Fruit fly (Drosophila melanogaster) whole organism, wandering third instar larva: ENCODE measurements around the gene CG5214.

ENCODE experiments used
- Abd-B ChIP-seq: fragments of >200 bp; optimal IDR thresholded peaks from 2 replicates; lab custom pipeline; 2017; ENCODE audit warnings: missing biosample characterization, missing genetic modification characterization
- CG32264 ChIP-seq: fragments of 200-800 bp; sonication (Bioruptor generic); optimal IDR thresholded peaks from 2 replicates; lab custom pipeline; 2016; ENCODE audit warnings: missing biosample characterization, missing genetic modification characterization
- CG9705 ChIP-seq: fragments of 200-800 bp; sonication (Bioruptor generic); optimal IDR thresholded peaks from 2 replicates; lab custom pipeline; 2018; ENCODE audit warnings: missing biosample characterization, mild to moderate bottlenecking, missing genetic modification characterization
- CrebA ChIP-seq: fragments of 200-800 bp; sonication (Bioruptor generic); optimal IDR thresholded peaks from 2 replicates; lab custom pipeline; 2016; ENCODE audit warnings: missing biosample characterization, mild to moderate bottlenecking, missing genetic modification characterization, borderline replicate concordance
- Dfd ChIP-seq: fragments of >200 bp; optimal IDR thresholded peaks from 2 replicates; lab custom pipeline; 2017; ENCODE audit warnings: missing biosample characterization, missing genetic modification characterization
- Dif ChIP-seq: fragments of 200-275, 200-300 bp; sonication (Bioruptor generic); optimal IDR thresholded peaks from 2 replicates; lab custom pipeline; 2018; ENCODE audit warnings: missing biosample characterization, missing genetic modification characterization; ENCODE audit not compliant: partially characterized antibody
- HLH106 ChIP-seq: fragments of 200-800 bp; optimal IDR thresholded peaks from 3 replicates; lab custom pipeline; 2019; ENCODE audit warnings: missing biosample characterization, mild to moderate bottlenecking, missing genetic modification characterization, moderate library complexity
- Hnf4 ChIP-seq: fragments of 200-800 bp; sonication (Bioruptor generic); optimal IDR thresholded peaks from 2 replicates; lab custom pipeline; 2016; ENCODE audit warnings: missing biosample characterization, mild to moderate bottlenecking, missing genetic modification characterization
- Hr78 ChIP-seq: fragments of >200 bp; optimal IDR thresholded peaks from 2 replicates; lab custom pipeline; 2017; ENCODE audit warnings: missing biosample characterization, missing genetic modification characterization
- Hr83 ChIP-seq: fragments of 200-300 bp; sonication (Bioruptor generic); optimal IDR thresholded peaks from 2 replicates; lab custom pipeline; 2016; ENCODE audit warnings: missing biosample characterization, mild to moderate bottlenecking, missing genetic modification characterization, moderate library complexity; ENCODE audit not compliant: poor library complexity, severe bottlenecking
- Jra ChIP-seq: sonication (Bioruptor generic); optimal IDR thresholded peaks from 2 replicates; lab custom pipeline; 2016; ENCODE audit warnings: missing biosample characterization, missing genetic modification characterization
- Mio ChIP-seq: sonication (Bioruptor generic); optimal IDR thresholded peaks from 2 replicates; lab custom pipeline; 2016; ENCODE audit warnings: missing biosample characterization, missing genetic modification characterization
- N ChIP-seq: fragments of >200 bp; optimal IDR thresholded peaks from 2 replicates; lab custom pipeline; 2018; ENCODE audit warnings: missing biosample characterization, missing external identifiers, missing genetic modification characterization
- OdsH ChIP-seq: fragments of 200-800 bp; sonication (Bioruptor generic); optimal IDR thresholded peaks from 2 replicates; lab custom pipeline; 2016; ENCODE audit warnings: missing biosample characterization, mild to moderate bottlenecking, missing genetic modification characterization
- Rel ChIP-seq, 2 experiments: fragments of 200-800 bp; sonication (Bioruptor generic) in 1 of 2; optimal IDR thresholded peaks; 2 replicates in 1 of 2; 3 replicates in 1 of 2; lab custom pipeline; 2016 to 2019; ENCODE audit warnings: mild to moderate bottlenecking in 2 of 2, missing biosample characterization in 2 of 2, missing genetic modification characterization in 2 of 2, moderate library complexity in 1 of 2
- Sp1 ChIP-seq: fragments of 200-800 bp; sonication (Bioruptor generic); optimal IDR thresholded peaks from 3 replicates; lab custom pipeline; 2019; ENCODE audit warnings: missing biosample characterization, mild to moderate bottlenecking, missing genetic modification characterization, moderate library complexity
- Vsx2 ChIP-seq: fragments of 200-300, 225-300 bp; sonication (Bioruptor generic); optimal IDR thresholded peaks from 2 replicates; lab custom pipeline; 2018; ENCODE audit warnings: missing biosample characterization, missing genetic modification characterization; ENCODE audit not compliant: partially characterized antibody
- br ChIP-seq: fragments of 200-800 bp; sonication (Bioruptor generic); optimal IDR thresholded peaks from 2 replicates; lab custom pipeline; 2016; ENCODE audit warnings: missing biosample characterization, missing genetic modification characterization
- dl ChIP-seq, 2 experiments: fragments of 175-275, 200-275 bp in 1 of 2; fragments of 200-275 bp in 1 of 2; sonication (Bioruptor generic); optimal IDR thresholded peaks; lab custom pipeline; 2018; ENCODE audit warnings: mild to moderate bottlenecking in 2 of 2, missing biosample characterization in 2 of 2, missing genetic modification characterization in 2 of 2, moderate library complexity in 2 of 2; ENCODE audit not compliant: partially characterized antibody in 2 of 2, insufficient read depth in 1 of 2
- dsf ChIP-seq: sonication (Bioruptor generic); optimal IDR thresholded peaks from 2 replicates; lab custom pipeline; 2016; ENCODE audit warnings: missing biosample characterization, missing genetic modification characterization, borderline replicate concordance
- ey ChIP-seq: fragments of 200-800 bp; sonication (Bioruptor generic); optimal IDR thresholded peaks from 2 replicates; lab custom pipeline; 2016; ENCODE audit warnings: missing biosample characterization, missing genetic modification characterization
- foxo ChIP-seq, 2 experiments: fragments of 200-800 bp; sonication (Bioruptor generic); optimal IDR thresholded peaks; 2 replicates in 1 of 2; 3 replicates in 1 of 2; lab custom pipeline; 2016 to 2017; ENCODE audit warnings: missing biosample characterization in 2 of 2, missing genetic modification characterization in 2 of 2
- fru ChIP-seq: fragments of 200-800 bp; sonication (Bioruptor generic); optimal IDR thresholded peaks from 3 replicates; lab custom pipeline; 2016; ENCODE audit warnings: missing biosample characterization, mild to moderate bottlenecking, missing genetic modification characterization
- h ChIP-seq: fragments of 200-800 bp; sonication (Bioruptor generic); optimal IDR thresholded peaks from 3 replicates; lab custom pipeline; 2016; ENCODE audit warnings: missing biosample characterization, mild to moderate bottlenecking, missing genetic modification characterization
- jim ChIP-seq: fragments of 175-275, 200-325 bp; sonication (Bioruptor generic); optimal IDR thresholded peaks from 2 replicates; lab custom pipeline; 2016; ENCODE audit warnings: missing biosample characterization, mild to moderate bottlenecking, missing genetic modification characterization
- lola ChIP-seq: fragments of >200 bp; optimal IDR thresholded peaks from 2 replicates; lab custom pipeline; 2017; ENCODE audit warnings: missing biosample characterization, missing genetic modification characterization
- pan ChIP-seq: fragments of >200 bp; optimal IDR thresholded peaks from 2 replicates; lab custom pipeline; 2017
- sage ChIP-seq: fragments of 200-800 bp; sonication (Bioruptor generic); optimal IDR thresholded peaks from 2 replicates; lab custom pipeline; 2016; ENCODE audit warnings: missing biosample characterization, mild to moderate bottlenecking, missing genetic modification characterization
- sv ChIP-seq: fragments of 200-800 bp; sonication (Bioruptor generic); optimal IDR thresholded peaks from 3 replicates; lab custom pipeline; 2016; ENCODE audit warnings: missing biosample characterization, missing genetic modification characterization
- tai ChIP-seq: sonication (Bioruptor generic); optimal IDR thresholded peaks from 2 replicates; lab custom pipeline; 2016; ENCODE audit warnings: missing biosample characterization, missing genetic modification characterization
- woc ChIP-seq: sonication (Bioruptor generic); optimal IDR thresholded peaks from 2 replicates; lab custom pipeline; 2016; ENCODE audit warnings: missing biosample characterization, mild to moderate bottlenecking, missing genetic modification characterization

Gene CG5214

DNA sequence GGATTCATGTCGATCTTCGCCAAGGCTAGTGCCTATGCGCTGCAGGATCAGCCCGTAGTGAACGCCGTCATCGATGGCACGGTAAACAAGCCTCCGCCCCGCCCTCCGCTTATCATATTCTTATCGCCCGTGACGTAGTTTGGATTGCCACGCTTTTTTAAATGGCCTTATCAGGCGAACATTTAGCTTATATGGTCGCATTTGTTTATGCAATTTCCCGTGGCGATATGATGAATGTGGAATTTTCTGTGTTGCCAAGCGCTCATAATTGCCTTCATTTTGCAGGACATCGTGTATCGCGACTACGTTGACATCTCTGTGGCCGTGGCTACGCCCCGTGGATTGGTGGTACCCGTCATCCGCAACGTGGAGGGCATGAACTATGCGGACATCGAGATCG, 1.7 kb downstream of the CG5214 start:
- TF ChIP-seq Hnf4 (GFP tag; lab: Kevin White, UChicago): no peak
- TF ChIP-seq lola (GFP tag; lab: Kevin White, UChicago): no peak
- no peak for TF ChIP-seq Dfd
- TF ChIP-seq tai (GFP tag; lab: Kevin White, UChicago): no peak
- no peak for TF ChIP-seq woc (GFP tag; lab: Kevin White, UChicago)
- no peak for TF ChIP-seq ey (GFP tag; lab: Kevin White, UChicago)
- TF ChIP-seq sage (GFP tag; lab: Kevin White, UChicago): no peak
- no peak for TF ChIP-seq jim (GFP tag; lab: Kevin White, UChicago)
- no peak for TF ChIP-seq Sp1 (GFP tag; lab: Kevin White, UChicago)
- TF ChIP-seq h (GFP tag; lab: Kevin White, UChicago): no peak
- no peak for TF ChIP-seq HLH106
- TF ChIP-seq foxo (GFP tag; optimal IDR thresholded peaks at IDR 0.05; lab: Kevin White, UChicago): no peak
- no peak for TF ChIP-seq br (GFP tag; lab: Kevin White, UChicago)
- no peak for TF ChIP-seq sv (GFP tag; lab: Kevin White, UChicago)
- no peak for TF ChIP-seq CG32264
- no peak for TF ChIP-seq CG9705 (GFP tag; lab: Kevin White, UChicago)
- TF ChIP-seq dl (GFP tag; optimal IDR thresholded peaks at IDR 0.05; lab: Kevin White, UChicago; ENCODE audit: insufficient read depth in 1 of 2, partially characterized antibody in 2 of 2): no peak
- TF ChIP-seq Jra: no peak
- TF ChIP-seq N: no peak
- TF ChIP-seq dsf (GFP tag; lab: Kevin White, UChicago): no peak

DNA sequence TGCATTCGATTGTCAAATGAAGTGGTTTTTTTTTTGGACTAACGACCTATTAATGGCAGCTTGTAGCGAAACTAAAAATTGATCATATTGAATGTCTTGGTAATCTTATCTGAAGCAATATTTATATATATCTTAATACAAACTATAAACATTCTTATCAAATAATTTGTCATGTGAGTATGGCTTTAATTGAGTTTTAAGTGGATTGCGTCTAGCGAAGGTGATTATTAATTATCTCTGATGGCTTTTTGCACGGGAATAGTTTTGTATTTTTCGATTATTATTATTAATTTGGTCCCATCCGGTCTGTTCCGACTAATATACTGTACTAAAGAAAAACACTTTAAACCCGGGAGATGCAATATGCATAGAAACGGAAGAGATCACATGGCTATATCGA, 2.8 kb downstream of the CG5214 start:
- TF ChIP-seq lola (GFP tag; lab: Kevin White, UChicago): no peak
- TF ChIP-seq OdsH (GFP tag; lab: Kevin White, UChicago): no peak
- TF ChIP-seq Hr78 (GFP tag; lab: Kevin White, UChicago): no peak
- no peak for TF ChIP-seq ey (GFP tag; lab: Kevin White, UChicago)
- TF ChIP-seq Sp1 (GFP tag; lab: Kevin White, UChicago): no peak
- TF ChIP-seq Mio (GFP tag; lab: Kevin White, UChicago): no peak
- no peak for TF ChIP-seq Hr83

DNA sequence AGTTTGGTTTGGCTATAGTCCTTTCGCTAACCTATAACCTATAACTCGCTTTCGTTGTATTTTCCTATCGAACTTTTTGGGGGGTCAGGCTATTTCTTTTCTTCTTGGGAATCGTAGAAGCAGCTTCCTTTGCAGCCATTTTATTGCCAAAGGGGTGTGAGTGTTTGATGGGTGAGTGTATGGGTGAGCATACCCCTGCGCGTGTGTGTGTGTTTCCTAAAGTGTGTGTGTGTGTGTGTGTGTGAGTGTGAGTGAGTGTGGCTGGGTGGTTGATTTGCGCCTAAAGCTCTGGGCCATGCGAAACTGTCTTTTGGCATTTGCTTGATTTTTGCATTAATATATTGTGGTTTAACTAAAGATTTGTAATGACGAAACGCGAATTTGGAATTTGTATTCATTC, 9.7 kb downstream of the CG5214 start:
- peak; percentile 66 for TF ChIP-seq Dfd
- TF ChIP-seq N: no peak

DNA sequence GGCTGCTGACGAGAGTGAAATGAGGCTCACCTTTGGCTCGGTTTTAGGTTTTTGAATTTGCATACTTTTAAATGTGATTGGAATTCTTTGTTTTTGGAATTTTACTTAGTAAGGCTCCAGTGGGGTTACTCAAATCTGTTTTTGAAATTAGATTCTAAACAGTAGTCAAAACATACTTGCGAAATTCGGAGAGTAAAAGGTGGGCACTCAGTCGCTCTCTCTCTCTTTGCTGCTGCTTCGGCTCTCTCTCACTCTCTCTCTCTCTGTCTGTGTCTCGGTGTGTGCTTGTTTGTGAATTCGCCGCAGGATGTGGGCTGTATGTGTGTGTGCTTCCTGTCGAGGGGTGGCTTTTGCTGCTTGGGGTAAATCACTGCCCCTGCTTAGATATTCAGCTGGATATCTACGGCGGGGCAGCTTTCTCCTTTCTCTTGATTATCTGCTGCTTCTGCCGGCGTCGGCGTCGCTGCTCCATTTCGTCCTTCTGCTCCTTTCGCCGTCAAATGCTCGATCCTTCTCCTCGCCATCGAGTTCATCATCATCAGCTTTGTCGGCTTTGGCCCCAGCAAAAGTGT, 10.4 kb downstream of the CG5214 start:
- peak; percentile 24 for TF ChIP-seq Dif (GFP tag; lab: Kevin White, UChicago)
- no peak for TF ChIP-seq foxo (GFP tag; optimal IDR thresholded peaks at IDR 0.05; lab: Kevin White, UChicago)
- TF ChIP-seq Abd-B: no peak
- TF ChIP-seq Mio (GFP tag; lab: Kevin White, UChicago): no peak
- TF ChIP-seq OdsH (GFP tag; lab: Kevin White, UChicago): no peak
- TF ChIP-seq fru (GFP tag; lab: Kevin White, UChicago): no peak
- no peak for TF ChIP-seq HLH106
- no peak for TF ChIP-seq Hnf4 (GFP tag; lab: Kevin White, UChicago)

DNA sequence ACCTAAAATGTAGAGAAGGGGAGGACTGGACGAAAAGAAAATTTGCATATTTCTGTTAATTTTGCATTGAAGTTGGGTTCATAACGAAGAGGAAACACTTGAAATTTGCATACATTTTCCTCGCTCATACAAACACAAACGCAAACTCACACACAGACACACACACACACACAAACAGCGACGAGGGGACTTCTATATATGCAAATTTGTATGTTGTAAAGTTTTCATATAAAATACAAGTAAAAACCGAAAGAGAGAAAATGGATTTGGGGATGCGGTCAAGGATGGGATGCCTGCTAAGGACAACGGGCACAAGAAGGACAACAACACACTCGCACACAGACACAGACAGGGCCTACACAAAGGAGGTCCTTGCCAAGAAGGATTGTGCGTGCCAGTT, 13.4 kb downstream of the CG5214 start:
- TF ChIP-seq OdsH (GFP tag; lab: Kevin White, UChicago): no peak
- no peak for TF ChIP-seq sv (GFP tag; lab: Kevin White, UChicago)
- no peak for TF ChIP-seq HLH106
- TF ChIP-seq pan (lab: Kevin White, UChicago): no peak
- no peak for TF ChIP-seq jim (GFP tag; lab: Kevin White, UChicago)
- no peak for TF ChIP-seq N
- TF ChIP-seq lola (GFP tag; lab: Kevin White, UChicago): no peak
- TF ChIP-seq dsf (GFP tag; lab: Kevin White, UChicago): no peak
- TF ChIP-seq CG9705 (GFP tag; lab: Kevin White, UChicago): no peak
- no peak for TF ChIP-seq woc (GFP tag; lab: Kevin White, UChicago)
- no peak for TF ChIP-seq Hr78 (GFP tag; lab: Kevin White, UChicago)
- no peak for TF ChIP-seq CrebA (GFP tag; lab: Kevin White, UChicago)
- TF ChIP-seq br (GFP tag; lab: Kevin White, UChicago): no peak
- TF ChIP-seq Rel (GFP tag; optimal IDR thresholded peaks at IDR 0.05; lab: Kevin White, UChicago): no peak
- TF ChIP-seq Rel (tag; optimal IDR thresholded peaks at IDR 0.05; lab: Kevin White, UChicago): no peak
- no peak for TF ChIP-seq foxo (GFP tag; optimal IDR thresholded peaks at IDR 0.05; lab: Kevin White, UChicago)
- no peak for TF ChIP-seq Dfd
- no peak for TF ChIP-seq Vsx2 (GFP tag; lab: Kevin White, UChicago)
- no peak for TF ChIP-seq tai (GFP tag; lab: Kevin White, UChicago)
- no peak for TF ChIP-seq Sp1 (GFP tag; lab: Kevin White, UChicago)
